Fruit fly (Drosophila melanogaster) whole organism, embryonic: ENCODE measurements around the gene CG33288.

Experiments
- Adf1 ChIP-seq: fragments of 200-800 bp; sonication (Bioruptor generic); IDR thresholded peaks from 2 replicates; pipeline ENCODE4 v1.3.6; 2022; ENCODE audit warnings: missing biosample characterization, missing genetic modification characterization
- Atf3 ChIP-seq: fragments of 200-800 bp; sonication (Bioruptor generic); optimal IDR thresholded peaks from 3 replicates; lab custom pipeline; 2016; ENCODE audit warnings: missing biosample characterization, missing genetic modification characterization
- Blimp-1 ChIP-seq: fragments of 200-800 bp; sonication (Bioruptor generic); optimal IDR thresholded peaks from 3 replicates; lab custom pipeline; 2018; ENCODE audit warnings: missing biosample characterization, missing genetic modification characterization, mild to moderate bottlenecking, moderate library complexity, missing genetic modification reagents
- CG1024 ChIP-seq: fragments of 200-800 bp; sonication (Bioruptor generic); IDR thresholded peaks from 2 replicates; pipeline ENCODE4 v1.3.6; 2022; ENCODE audit warnings: missing biosample characterization, missing genetic modification characterization
- CG10267 ChIP-seq: fragments of 200-800 bp; sonication (Bioruptor generic); optimal IDR thresholded peaks from 2 replicates; lab custom pipeline; 2018; ENCODE audit warnings: missing biosample characterization, mild to moderate bottlenecking, missing genetic modification characterization, moderate library complexity
- CG12769 ChIP-seq: fragments of 200-800 bp; sonication (Bioruptor generic); optimal IDR thresholded peaks from 2 replicates; lab custom pipeline; 2019; ENCODE audit warnings: missing biosample characterization, mild to moderate bottlenecking, missing genetic modification characterization, moderate library complexity
- CG16813 ChIP-seq: fragments of 200-800 bp; sonication (Bioruptor generic); IDR thresholded peaks from 3 replicates; pipeline ENCODE4 v1.3.6; 2022; ENCODE audit warnings: missing biosample characterization, missing genetic modification characterization; ENCODE audit not compliant: partially characterized antibody
- CG17829 ChIP-seq: fragments of 200-800 bp; optimal IDR thresholded peaks from 2 replicates; lab custom pipeline; 2019; ENCODE audit warnings: missing biosample characterization, mild to moderate bottlenecking, missing genetic modification characterization, moderate library complexity
- CG31388 ChIP-seq: fragments of 200-800 bp; sonication (Bioruptor generic); optimal IDR thresholded peaks from 2 replicates; lab custom pipeline; 2016; ENCODE audit warnings: missing biosample characterization, missing genetic modification characterization
- CG33213 ChIP-seq: fragments of 200-800 bp; sonication (Bioruptor generic); optimal IDR thresholded peaks from 3 replicates; lab custom pipeline; 2016; ENCODE audit warnings: missing biosample characterization, missing genetic modification characterization
- CG4617 ChIP-seq: fragments of 200-800 bp; sonication (Bioruptor generic); optimal IDR thresholded peaks from 3 replicates; lab custom pipeline; 2016; ENCODE audit warnings: missing biosample characterization, missing genetic modification characterization, borderline replicate concordance
- CG6765 ChIP-seq: fragments of 200-800 bp; sonication (Bioruptor generic); optimal IDR thresholded peaks from 3 replicates; lab custom pipeline; 2017; ENCODE audit warnings: missing biosample characterization, mild to moderate bottlenecking, missing genetic modification characterization
- CG7271 ChIP-seq: fragments of 200-800 bp; sonication (Bioruptor generic); optimal IDR thresholded peaks from 2 replicates; lab custom pipeline; 2018; ENCODE audit warnings: missing biosample characterization, mild to moderate bottlenecking, missing genetic modification characterization, moderate library complexity
- CG7372 ChIP-seq: fragments of 200-800 bp; sonication (Bioruptor generic); IDR thresholded peaks from 2 replicates; pipeline ENCODE4 v1.3.6; 2022; ENCODE audit warnings: missing biosample characterization, missing genetic modification characterization
- CG7786 ChIP-seq: fragments of 200-800 bp; sonication (Bioruptor generic); optimal IDR thresholded peaks from 2 replicates; lab custom pipeline; 2016; ENCODE audit warnings: missing biosample characterization, missing genetic modification characterization
- CG8765 ChIP-seq: fragments of 200-800 bp; sonication (Bioruptor generic); IDR thresholded peaks from 2 replicates; pipeline ENCODE4 v1.3.6; 2022; ENCODE audit warnings: missing biosample characterization, missing genetic modification characterization
- CG8924 ChIP-seq: fragments of 200-800 bp; optimal IDR thresholded peaks from 3 replicates; lab custom pipeline; 2019; ENCODE audit warnings: missing biosample characterization, mild to moderate bottlenecking, missing genetic modification characterization, moderate library complexity
- CG9215 ChIP-seq: fragments of 200-800 bp; sonication (Bioruptor generic); IDR thresholded peaks from 2 replicates; pipeline ENCODE4 v1.3.6; 2022; ENCODE audit warnings: missing biosample characterization, missing genetic modification characterization
- CG9609 ChIP-seq: fragments of 200-800 bp; sonication (Bioruptor generic); optimal IDR thresholded peaks from 3 replicates; lab custom pipeline; 2016; ENCODE audit warnings: missing biosample characterization, missing genetic modification characterization
- D ChIP-seq, 2 experiments: fragments of 200-800 bp in 1 of 2; fragments of >200 bp in 1 of 2; sonication (Bioruptor generic) in 1 of 2; optimal IDR thresholded peaks; 2 replicates in 1 of 2; 3 replicates in 1 of 2; lab custom pipeline; 2017; ENCODE audit warnings: mild to moderate bottlenecking in 1 of 2, missing biosample characterization in 1 of 2, missing genetic modification characterization in 1 of 2, missing genetic modification reagents in 1 of 2
- Dek ChIP-seq: fragments of 200-800 bp; sonication (Bioruptor generic); optimal IDR thresholded peaks from 3 replicates; lab custom pipeline; 2019; ENCODE audit warnings: missing biosample characterization, mild to moderate bottlenecking, missing genetic modification characterization, moderate library complexity
- Dp ChIP-seq: fragments of 200-800 bp; sonication (Bioruptor generic); optimal IDR thresholded peaks from 2 replicates; lab custom pipeline; 2018; ENCODE audit warnings: missing biosample characterization, mild to moderate bottlenecking, missing genetic modification characterization, moderate library complexity
- Eip74EF ChIP-seq, 2 experiments: fragments of 200-800 bp in 1 of 2; fragments of >200 bp in 1 of 2; sonication (Bioruptor generic) in 1 of 2; optimal IDR thresholded peaks; 2 replicates each; lab custom pipeline; 2017 to 2019; ENCODE audit warnings: missing biosample characterization in 2 of 2, missing genetic modification characterization in 2 of 2, mild to moderate bottlenecking in 1 of 2, moderate library complexity in 1 of 2
- Ets65A ChIP-seq: fragments of 200-800 bp; sonication (Bioruptor generic); peaks from one replicate; lab custom pipeline; 2016; ENCODE audit warnings: missing biosample characterization, missing genetic modification characterization
- Fer3 ChIP-seq: fragments of 200-800 bp; sonication (Bioruptor generic); optimal IDR thresholded peaks from 2 replicates; lab custom pipeline; 2018; ENCODE audit warnings: missing biosample characterization, mild to moderate bottlenecking, missing genetic modification characterization, moderate library complexity
- GATAe ChIP-seq: fragments of 200-800 bp; sonication (Bioruptor generic); conservative IDR thresholded peaks from 2 replicates; pipeline ENCODE4 v1.3.6; 2022; ENCODE audit warnings: missing biosample characterization, missing genetic modification characterization
- Lhr ChIP-seq: fragments of 200-800 bp; sonication (Bioruptor generic); optimal IDR thresholded peaks from 3 replicates; lab custom pipeline; 2017; ENCODE audit warnings: mild to moderate bottlenecking, missing biosample characterization, missing genetic modification reagents, missing genetic modification characterization
- Nf-YB ChIP-seq: fragments of 200-800 bp; sonication (Bioruptor generic); optimal IDR thresholded peaks from 3 replicates; lab custom pipeline; 2019; ENCODE audit warnings: missing biosample characterization, mild to moderate bottlenecking, missing genetic modification characterization, moderate library complexity
- Oli ChIP-seq: fragments of 200-800 bp; sonication (Bioruptor generic); optimal IDR thresholded peaks from 2 replicates; lab custom pipeline; 2018; ENCODE audit warnings: missing biosample characterization, mild to moderate bottlenecking, missing genetic modification characterization, moderate library complexity
- Optix ChIP-seq: fragments of 200-800 bp; sonication (Bioruptor generic); IDR thresholded peaks from 3 replicates; pipeline ENCODE4 v1.3.6; 2022; ENCODE audit warnings: missing biosample characterization, missing genetic modification characterization
- Usf ChIP-seq: fragments of 200-800 bp; sonication (Bioruptor generic); optimal IDR thresholded peaks from 2 replicates; lab custom pipeline; 2017; ENCODE audit warnings: missing genotype, missing biosample characterization, missing genetic modification characterization
- da ChIP-seq: fragments of 200-800 bp; sonication (Bioruptor generic); optimal IDR thresholded peaks from 2 replicates; lab custom pipeline; 2016; ENCODE audit warnings: missing biosample characterization, missing genetic modification characterization
- ewg ChIP-seq: fragments of 200-800 bp; sonication (Bioruptor generic); optimal IDR thresholded peaks from 3 replicates; lab custom pipeline; 2017; ENCODE audit warnings: mild to moderate bottlenecking, missing biosample characterization, missing genetic modification reagents, missing genetic modification characterization
- ftz-f1 ChIP-seq: fragments of 200-800 bp; sonication (Bioruptor generic); optimal IDR thresholded peaks from 2 replicates; lab custom pipeline; 2016; ENCODE audit warnings: missing biosample characterization, missing genetic modification characterization
- gce ChIP-seq: fragments of 200-800 bp; sonication (Bioruptor generic); IDR thresholded peaks from 3 replicates; pipeline ENCODE4 v1.3.6; 2022; ENCODE audit warnings: missing biosample characterization, missing genetic modification characterization
- gcm2 ChIP-seq: fragments of 200-800 bp; sonication (Bioruptor generic); optimal IDR thresholded peaks from 2 replicates; lab custom pipeline; 2016; ENCODE audit warnings: missing biosample characterization, missing genetic modification characterization
- ham ChIP-seq: fragments of 200-800 bp; sonication (Bioruptor generic); IDR thresholded peaks from 2 replicates; pipeline ENCODE4 v1.3.6; 2022; ENCODE audit warnings: missing biosample characterization, missing genetic modification characterization
- lab ChIP-seq: fragments of 200-800 bp; sonication (Bioruptor generic); optimal IDR thresholded peaks from 3 replicates; lab custom pipeline; 2017; ENCODE audit warnings: missing biosample characterization, missing genetic modification characterization, mild to moderate bottlenecking, moderate library complexity, missing genetic modification reagents
- maf-S ChIP-seq: fragments of 200-800 bp; sonication (Bioruptor generic); optimal IDR thresholded peaks from 2 replicates; lab custom pipeline; 2016; ENCODE audit warnings: missing biosample characterization, missing genetic modification characterization
- mld ChIP-seq: fragments of 200-800 bp; sonication (Bioruptor generic); IDR thresholded peaks from 3 replicates; pipeline ENCODE4 v1.3.6; 2022; ENCODE audit warnings: missing biosample characterization, missing genetic modification characterization; ENCODE audit not compliant: partially characterized antibody
- nom ChIP-seq: fragments of 200-800 bp; sonication (Bioruptor generic); optimal IDR thresholded peaks from 2 replicates; lab custom pipeline; 2017; ENCODE audit warnings: missing biosample characterization, missing genetic modification characterization, mild to moderate bottlenecking, moderate library complexity, missing genetic modification reagents
- pho ChIP-seq: fragments of 200-800 bp; sonication (Bioruptor generic); optimal IDR thresholded peaks from 2 replicates; lab custom pipeline; 2016; ENCODE audit warnings: missing biosample characterization, missing genetic modification characterization
- repo ChIP-seq: fragments of 200-800 bp; sonication (Bioruptor generic); optimal IDR thresholded peaks from 2 replicates; lab custom pipeline; 2016; ENCODE audit warnings: missing biosample characterization, missing genetic modification characterization
- row ChIP-seq: fragments of 200-800 bp; sonication (Bioruptor generic); IDR thresholded peaks from 3 replicates; pipeline ENCODE4 v1.3.6; 2022; ENCODE audit warnings: missing biosample characterization, missing genetic modification characterization
- schlank ChIP-seq: fragments of 200-800 bp; sonication (Bioruptor generic); optimal IDR thresholded peaks from 2 replicates; lab custom pipeline; 2018; ENCODE audit warnings: missing biosample characterization, mild to moderate bottlenecking, missing genetic modification characterization
- sisA ChIP-seq: fragments of 200-800 bp; sonication (Bioruptor generic); IDR thresholded peaks from 2 replicates; pipeline ENCODE4 v1.3.6; 2022; ENCODE audit warnings: missing biosample characterization, missing genetic modification characterization
- so ChIP-seq: fragments of 200-800 bp; sonication (Bioruptor generic); IDR thresholded peaks from 3 replicates; pipeline ENCODE4 v1.3.6; 2022; ENCODE audit warnings: missing biosample characterization, missing genetic modification characterization
- tap ChIP-seq: fragments of 200-800 bp; optimal IDR thresholded peaks from 3 replicates; lab custom pipeline; 2019; ENCODE audit warnings: missing biosample characterization, mild to moderate bottlenecking, missing genetic modification characterization, moderate library complexity
- zen2 ChIP-seq: fragments of 200-800 bp; sonication (Bioruptor generic); IDR thresholded peaks from 3 replicates; pipeline ENCODE4 v1.3.6; 2022; ENCODE audit warnings: missing biosample characterization, missing genetic modification characterization; ENCODE audit not compliant: partially characterized antibody

Gene CG33288

DNA sequence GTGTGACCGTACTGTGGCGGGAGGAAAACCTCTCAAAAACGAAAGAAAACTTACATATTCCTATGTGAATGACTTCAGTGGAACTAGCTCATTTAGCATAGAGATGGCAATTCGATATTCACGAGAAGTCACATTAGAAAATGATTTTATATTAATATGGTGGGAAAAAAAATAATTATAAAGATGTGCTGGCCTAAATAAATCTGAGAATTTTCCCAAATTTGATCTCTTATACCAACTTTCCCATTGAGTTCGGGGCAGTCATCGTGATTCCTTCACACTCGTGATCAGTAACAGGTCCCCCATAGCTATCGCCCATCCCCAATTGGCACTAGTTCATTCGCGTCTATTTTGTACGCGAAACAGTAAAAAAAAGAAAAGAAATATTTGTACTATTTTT lies 5.5 kb downstream of the CG33288 start, which contains the start of the genes barc and Aef1 (continued):
- TF ChIP-seq CG33213 (GFP tag; lab: Kevin White, UChicago) (peak; percentile 87), CG8924 (tag; lab: Kevin White, UChicago) (peak; percentile 83), lab (GFP tag; lab: Kevin White, UChicago) (peak; percentile 82), Blimp-1 (GFP tag; lab: Kevin White, UChicago) (peak; percentile 71), CG4617 (GFP tag; lab: Kevin White, UChicago) (peak; percentile 90), CG7786 (GFP tag; lab: Kevin White, UChicago) (peak; percentile 85), row (GFP tag; lab: Robert Waterston, UW) (peak; percentile 99), gce (GFP tag; lab: Robert Waterston, UW) (peak; percentile 63; the same call in 1 of the 3 replicates), so (GFP tag; lab: Robert Waterston, UW) (peak; percentile 76; the same call in 1 of the 3 replicates), Eip74EF (GFP tag; optimal IDR thresholded peaks at IDR 0.05; lab: Kevin White, UChicago) (no peak), CG1024 (no peak), zen2 (no peak; the same call in 2 of the 3 replicates), Optix (peak; percentile 87), Nf-YB (GFP tag; lab: Kevin White, UChicago) (peak; percentile 53), da (GFP tag; lab: Kevin White, UChicago) (peak; percentile 60), nom (GFP tag; lab: Kevin White, UChicago) (no peak), Ets65A (GFP tag; lab: Kevin White, UChicago) (peak; percentile 99), Lhr (GFP tag; lab: Kevin White, UChicago) (peak; percentile 93), CG12769 (tag; lab: Kevin White, UChicago) (peak; percentile 68), D (optimal IDR thresholded peaks at IDR 0.05; lab: Kevin White, UChicago) (no peak), D (GFP tag; optimal IDR thresholded peaks at IDR 0.05; lab: Kevin White, UChicago) (peak; percentile 65), CG7372 (GFP tag; lab: Robert Waterston, UW) (peak; percentile 92), Oli (tag; lab: Kevin White, UChicago) (peak; percentile 84), CG16813 (peak; percentile 94), ftz-f1 (GFP tag; lab: Kevin White, UChicago) (peak; percentile 47), Atf3 (GFP tag; lab: Kevin White, UChicago) (peak; percentile 88), pho (GFP tag; lab: Kevin White, UChicago) (peak; percentile 86), Adf1 (peak; percentile 45), maf-S (GFP tag; lab: Kevin White, UChicago) (peak; percentile 77), CG7271 (tag; lab: Kevin White, UChicago) (peak; percentile 61), CG6765 (no peak), tap (tag; lab: Kevin White, UChicago) (peak; percentile 43), schlank (tag; lab: Kevin White, UChicago) (peak; percentile 66), ham (GFP tag; lab: Robert Waterston, UW) (0 out of 2 replicates have a peak, but pooled peaks have one; percentile 30), CG9609 (GFP tag; lab: Kevin White, UChicago) (peak; percentile 80), gcm2 (peak; percentile 32), Dp (GFP tag; lab: Kevin White, UChicago) (peak; percentile 33), CG8765 (GFP tag; lab: Robert Waterston, UW) (peak; percentile 71), ewg (GFP tag; lab: Kevin White, UChicago) (peak; percentile 74), CG9215 (GFP tag; lab: Robert Waterston, UW) (peak; percentile 93), sisA (GFP tag; lab: Robert Waterston, UW) (peak; percentile 93), repo (peak; percentile 65), Fer3 (tag; lab: Kevin White, UChicago) (peak; percentile 83), CG10267 (tag; lab: Kevin White, UChicago) (peak; percentile 76), Usf (GFP tag; lab: Kevin White, UChicago) (peak; percentile 79), mld (peak; percentile 20; the same call in 1 of the 3 replicates), CG17829 (peak; percentile 81), CG31388 (GFP tag; lab: Kevin White, UChicago) (peak; percentile 79), GATAe (GFP tag; lab: Robert Waterston, UW) (peak; percentile 67), Dek (tag; lab: Kevin White, UChicago) (peak; percentile 81)
